Fruit fly (Drosophila melanogaster): ENCODE measurements around the gene brk.

Gene brk

DNA sequence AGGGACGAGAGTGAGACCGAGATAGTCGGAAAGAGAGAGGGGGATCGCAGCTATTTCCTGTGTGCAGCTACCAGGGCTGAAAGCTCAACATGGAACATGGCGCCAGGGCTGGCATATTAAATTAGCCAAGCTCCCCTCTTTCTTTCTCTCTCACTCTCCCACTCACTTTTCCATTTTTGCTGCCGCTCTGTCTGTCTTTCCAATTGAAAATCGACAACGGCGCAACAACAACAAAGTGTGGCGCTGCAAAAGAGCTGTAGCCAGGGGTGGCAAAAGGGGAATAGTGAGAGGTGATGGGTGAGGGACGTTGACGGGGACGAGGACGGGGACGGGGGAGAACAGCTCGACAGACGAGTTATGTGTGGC, 7.4 kb upstream of the brk start (continued):
- TF ChIP-seq CG1832 (GFP tag; optimal IDR thresholded peaks at IDR 0.05): peak; percentile 25
- TF ChIP-seq CG8359 (GFP tag; optimal IDR thresholded peaks at IDR 0.05; ENCODE audit: borderline replicate concordance): no peak
- TF ChIP-seq CG8281 (tag; optimal IDR thresholded peaks at IDR 0.05): no peak
- TF ChIP-seq Fer3 (tag; optimal IDR thresholded peaks at IDR 0.05): peak; percentile 10
- no peak for TF ChIP-seq Taf1 (GFP tag; IDR thresholded peaks at IDR 0.05)
- no peak for TF ChIP-seq lab (GFP tag; optimal IDR thresholded peaks at IDR 0.05)
- no peak for TF ChIP-seq Opbp (GFP tag; IDR thresholded peaks at IDR 0.05; ENCODE audit: partially characterized antibody)
- TF ChIP-seq al (GFP tag; IDR thresholded peaks at IDR 0.05): 0 out of 2 replicates have a peak, but pooled peaks have one; percentile 21
- no peak for TF ChIP-seq CG11093 (GFP tag; IDR thresholded peaks at IDR 0.05)
- TF ChIP-seq ara (GFP tag; IDR thresholded peaks at IDR 0.05): no peak
- no peak for TF ChIP-seq CG10209 (GFP tag; optimal IDR thresholded peaks at IDR 0.05)
- TF ChIP-seq Camta (GFP tag; optimal IDR thresholded peaks at IDR 0.05): no peak
- TF ChIP-seq CG1024 (GFP tag; IDR thresholded peaks at IDR 0.05): no peak
- peak; percentile 41 for TF ChIP-seq CG1603 (tag; optimal IDR thresholded peaks at IDR 0.05)
- no peak for TF ChIP-seq CHES-1-like (GFP tag; optimal IDR thresholded peaks at IDR 0.05)
- TF ChIP-seq CG15269 (tag; optimal IDR thresholded peaks at IDR 0.05): peak; percentile 6
- no peak for TF ChIP-seq CG14710 (tag; optimal IDR thresholded peaks at IDR 0.05)
- TF ChIP-seq Bteb2 (GFP tag; optimal IDR thresholded peaks at IDR 0.05): no peak
- 0 out of 2 replicates have a peak, but pooled peaks have one; percentile 14 for TF ChIP-seq ttk (GFP tag; IDR thresholded peaks at IDR 0.05)
- TF ChIP-seq CG8765 (GFP tag; IDR thresholded peaks at IDR 0.05): peak; percentile 69; the same call in 1 of the 2 replicates
- TF ChIP-seq dm (GFP tag; optimal IDR thresholded peaks at IDR 0.05): no peak
- 0 out of 3 replicates have a peak, but pooled peaks have one; percentile 7 for TF ChIP-seq CG34422 (GFP tag; IDR thresholded peaks at IDR 0.05)
- TF ChIP-seq CG1792 (GFP tag; optimal IDR thresholded peaks at IDR 0.05): peak; percentile 12

DNA sequence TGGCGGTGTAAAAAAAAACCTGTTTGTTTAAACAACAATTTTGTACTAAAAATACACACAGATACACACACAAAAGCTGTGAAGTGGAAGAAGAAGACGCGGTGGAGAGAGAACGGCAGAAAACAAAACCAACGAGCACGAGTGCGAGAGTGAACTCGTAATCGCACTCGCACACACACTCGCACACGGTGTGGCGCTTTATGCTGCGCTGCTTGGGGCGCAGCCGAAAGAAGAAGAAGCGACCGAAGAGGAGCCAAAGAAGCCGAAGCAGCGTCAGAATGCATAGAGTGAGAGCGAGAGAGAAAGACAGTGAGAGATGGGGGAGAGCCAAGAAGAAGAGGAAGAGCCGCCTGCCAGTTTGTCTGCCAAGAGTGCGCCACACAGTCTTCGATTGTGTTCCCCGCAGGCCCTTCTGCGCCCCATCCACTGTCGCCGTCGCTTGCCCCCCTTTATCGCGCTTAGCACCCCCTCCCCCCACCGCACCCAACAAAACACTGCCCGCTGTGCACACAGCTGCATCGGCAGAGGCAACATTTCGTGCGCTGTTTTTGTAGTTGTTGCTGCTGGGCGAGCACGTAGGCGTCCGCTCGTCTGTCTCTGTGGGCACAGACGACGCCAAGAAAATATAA, 6.9 kb upstream of the brk start:
- TF ChIP-seq CG6683 (GFP tag; optimal IDR thresholded peaks at IDR 0.05) (no peak), Vsx1 (GFP tag; optimal IDR thresholded peaks at IDR 0.05) (no peak), sd (tag; optimal IDR thresholded peaks at IDR 0.05) (peak; percentile 64), fru (optimal IDR thresholded peaks at IDR 0.05) (no peak), CG10366 (GFP tag; IDR thresholded peaks at IDR 0.05) (0 out of 2 replicates have a peak, but pooled peaks have one; percentile 6), CG32772 (GFP tag; IDR thresholded peaks at IDR 0.05) (peak; percentile 34; the same call in 1 of the 2 replicates), Deaf1 (tag; optimal IDR thresholded peaks at IDR 0.05) (peak; percentile 80), dm (GFP tag; optimal IDR thresholded peaks at IDR 0.05) (no peak), Trl (optimal IDR thresholded peaks at IDR 0.05) (peak; percentile 60 to 64), Trl (GFP tag; optimal IDR thresholded peaks at IDR 0.05) (no peak), Ada2b (GFP tag; IDR thresholded peaks at IDR 0.05) (0 out of 2 replicates have a peak, but pooled peaks have one; percentile 13), CG5953 (GFP tag; IDR thresholded peaks at IDR 0.05) (no peak), CG17328 (GFP tag; IDR thresholded peaks at IDR 0.05) (no peak), H15 (GFP tag; IDR thresholded peaks at IDR 0.05) (peak; percentile 41; the same call in 1 of the 3 replicates), sens (GFP tag) (no peak), TFAM (GFP tag; optimal IDR thresholded peaks at IDR 0.05) (no peak), CG6791 (GFP tag; IDR thresholded peaks at IDR 0.05; ENCODE audit: partially characterized antibody) (0 out of 3 replicates have a peak, but pooled peaks have one; percentile 32), tup (GFP tag; optimal IDR thresholded peaks at IDR 0.05) (no peak), Atf6 (GFP tag; IDR thresholded peaks at IDR 0.05) (no peak), CG16815 (GFP tag; optimal IDR thresholded peaks at IDR 0.05) (no peak), CG1647 (GFP tag; optimal IDR thresholded peaks at IDR 0.05) (no peak), zfh1 (GFP tag; IDR thresholded peaks at IDR 0.05) (no peak), ken (GFP tag; IDR thresholded peaks at IDR 0.05) (no peak), Aef1 (GFP tag; IDR thresholded peaks at IDR 0.05) (peak; percentile 32; the same call in 2 of the 3 replicates), Doc3 (GFP tag; IDR thresholded peaks at IDR 0.05; ENCODE audit: partially characterized antibody) (no peak), Stat92E (GFP tag; optimal IDR thresholded peaks at IDR 0.05) (no peak), CG4360 (GFP tag; IDR thresholded peaks at IDR 0.05) (peak; percentile 64), Awh (GFP tag; IDR thresholded peaks at IDR 0.05) (no peak), Lpt (GFP tag; optimal IDR thresholded peaks at IDR 0.05) (no peak)
